Worm (Caenorhabditis elegans): ENCODE data around the gene K10G6.5.
A peak's percentile ranks its signal among the peaks of the same experiment; 100 is the strongest.

Gene K10G6.5

DNA sequence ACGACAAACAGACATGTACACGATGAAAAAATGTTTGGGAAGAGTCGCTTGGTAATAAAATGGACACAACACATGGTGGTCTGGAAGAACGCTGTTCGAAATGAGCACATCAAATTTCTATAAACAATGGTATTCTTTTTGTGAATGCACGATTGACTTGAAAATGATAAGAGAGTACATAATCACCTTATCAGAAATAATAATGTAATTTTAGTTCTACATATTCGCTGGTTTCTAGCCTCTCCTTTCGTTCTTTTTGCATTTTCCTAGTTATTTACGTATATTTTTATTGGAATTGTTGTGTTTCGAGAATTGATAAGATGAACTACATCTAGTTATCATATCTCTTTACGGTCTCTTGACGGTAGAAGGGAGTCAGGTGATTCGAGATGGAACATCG lies 33.0 kb upstream of the K10G6.5 start:
- TF ChIP-seq madf-5 (GFP tag; IDR thresholded peaks at IDR 0.05) (no peak), gei-8 (GFP tag; optimal IDR thresholded peaks at IDR 0.05) (no peak), fos-1 (tag; optimal IDR thresholded peaks at IDR 0.05) (no peak), tra-1 (GFP tag; IDR thresholded peaks at IDR 0.05) (no peak), nhr-10 (tag; optimal IDR thresholded peaks at IDR 0.05) (no peak), ZK337.2 (GFP tag; IDR thresholded peaks at IDR 0.05) (no peak), dve-1 (tag; optimal IDR thresholded peaks at IDR 0.05; ENCODE audit: insufficient read depth) (peak; percentile 49), spr-1 (tag; optimal IDR thresholded peaks at IDR 0.05) (no peak), madf-9 (GFP tag; conservative IDR thresholded peaks at IDR 0.05) (no peak), saeg-2 (GFP tag; IDR thresholded peaks at IDR 0.05) (no peak), php-3 (GFP tag; IDR thresholded peaks at IDR 0.05) (peak; percentile 74), daf-19 (GFP tag; conservative IDR thresholded peaks at IDR 0.05) (no peak), ceh-62 (tag; optimal IDR thresholded peaks at IDR 0.05) (no peak), Y5F2A.4 (GFP tag; optimal IDR thresholded peaks at IDR 0.05) (no peak), zfp-3 (GFP tag; conservative IDR thresholded peaks at IDR 0.05) (no peak), sdz-12 (GFP tag; optimal IDR thresholded peaks at IDR 0.05) (no peak), lin-38 (GFP tag; IDR thresholded peaks at IDR 0.05) (no peak), lim-7 (GFP tag; IDR thresholded peaks at IDR 0.05) (no peak), dpl-1 (GFP tag; optimal IDR thresholded peaks at IDR 0.05) (no peak), ZK546.5 (tag; optimal IDR thresholded peaks at IDR 0.05) (no peak), nhr-48 (tag; optimal IDR thresholded peaks at IDR 0.05) (no peak), nhr-41 (GFP tag; IDR thresholded peaks at IDR 0.05) (no peak), nhr-76 (tag; optimal IDR thresholded peaks at IDR 0.05) (no peak), F44E2.7 (GFP tag; IDR thresholded peaks at IDR 0.05) (no peak), vab-7 (GFP tag; IDR thresholded peaks at IDR 0.05) (no peak), mep-1 (tag; optimal IDR thresholded peaks at IDR 0.05) (no peak), mdt-29 (GFP tag; IDR thresholded peaks at IDR 0.05) (no peak), nhr-11 (tag; optimal IDR thresholded peaks at IDR 0.05) (no peak), lin-29 (GFP tag; IDR thresholded peaks at IDR 0.05) (no peak), hlh-30 (tag; optimal IDR thresholded peaks at IDR 0.05; ENCODE audit: insufficient read depth) (no peak), Y105C5A.15 (GFP tag; IDR thresholded peaks at IDR 0.05) (no peak), unc-39 (tag; optimal IDR thresholded peaks at IDR 0.05) (no peak), mxl-3 (GFP tag; optimal IDR thresholded peaks at IDR 0.05) (no peak), nhr-28 (tag; optimal IDR thresholded peaks at IDR 0.05) (peak; percentile 87), hif-1 (tag; optimal IDR thresholded peaks at IDR 0.05) (no peak), ceh-20 (GFP tag; IDR thresholded peaks at IDR 0.05) (no peak), F37D6.2 (tag; optimal IDR thresholded peaks at IDR 0.05) (no peak), unc-62 (GFP tag; optimal IDR thresholded peaks at IDR 0.05 in 1 of 2) (no peak), unc-62 (tag; optimal IDR thresholded peaks at IDR 0.05) (no peak), hmg-1.1 (GFP tag; IDR thresholded peaks at IDR 0.05) (no peak), mxl-2 (GFP tag; conservative IDR thresholded peaks at IDR 0.05) (no peak), nhr-42 (GFP tag; IDR thresholded peaks at IDR 0.05) (no peak), lin-13 (GFP tag; optimal IDR thresholded peaks at IDR 0.05) (no peak), pqm-1 (tag; optimal IDR thresholded peaks at IDR 0.05) (peak; percentile 64), aly-2 (tag; optimal IDR thresholded peaks at IDR 0.05) (no peak), snpc-4 (tag; optimal IDR thresholded peaks at IDR 0.05) (no peak), ceh-82 (tag; optimal IDR thresholded peaks at IDR 0.05) (no peak), set-16 (GFP tag; IDR thresholded peaks at IDR 0.05) (no peak), daf-16 (GFP tag; optimal IDR thresholded peaks at IDR 0.05) (no peak), daf-16 (tag; optimal IDR thresholded peaks at IDR 0.05) (peak; percentile 89), lir-3 (tag; optimal IDR thresholded peaks at IDR 0.05) (no peak), F49E8.2 (tag; optimal IDR thresholded peaks at IDR 0.05; ENCODE audit: borderline replicate concordance) (no peak), hlh-11 (tag; optimal IDR thresholded peaks at IDR 0.05) (peak; percentile 51)

Data from whole organism, L4 larva.